Worm (Caenorhabditis elegans) whole organism, L4 larva: Measurements from ENCODE around the gene T22F7.4.

Source experiments
- ZK546.5 ChIP-seq, 2 experiments: sonication (generic microtip); optimal IDR thresholded peaks; 2 replicates each; lab custom pipeline; 2017; ENCODE audit warnings: missing biosample characterization in 2 of 2, missing genetic modification characterization in 2 of 2
- aly-2 ChIP-seq: sonication (generic microtip); optimal IDR thresholded peaks from 2 replicates; lab custom pipeline; 2018; ENCODE audit warnings: missing biosample characterization, missing genetic modification characterization
- fos-1 ChIP-seq: fragments of 150-350 bp; optimal IDR thresholded peaks from 2 replicates; lab custom pipeline; 2014; ENCODE audit warnings: missing biosample characterization, missing genetic modification characterization
- lin-13 ChIP-seq: fragments of 150-350 bp; optimal IDR thresholded peaks from 2 replicates; lab custom pipeline; 2014; ENCODE audit warnings: missing biosample characterization, missing genetic modification reagents, missing genetic modification characterization
- lin-29 ChIP-seq: fragments of 200-800 bp; sonication (Bioruptor generic); IDR thresholded peaks from 2 replicates; pipeline ENCODE4 v1.3.6; 2022; ENCODE audit warnings: missing genetic modification reagents, missing genetic modification characterization, missing compliant biosample characterization
- lin-39 ChIP-seq: fragments of 150-350 bp; optimal IDR thresholded peaks from 2 replicates; lab custom pipeline; 2014; ENCODE audit warnings: missing biosample characterization, missing genetic modification reagents, missing genetic modification characterization
- nhr-76 ChIP-seq: fragments of 150-350 bp; optimal IDR thresholded peaks from 2 replicates; lab custom pipeline; 2014; ENCODE audit warnings: missing biosample characterization, missing genetic modification characterization
- skn-1 ChIP-seq: fragments of 150-350 bp; optimal IDR thresholded peaks from 2 replicates; lab custom pipeline; 2014; ENCODE audit warnings: missing biosample characterization, missing genetic modification characterization
- snpc-1.2 ChIP-seq: fragments of 200-800 bp; sonication (Bioruptor generic); IDR thresholded peaks from 2 replicates; pipeline ENCODE4 v1.3.6; 2022; ENCODE audit warnings: missing genetic modification reagents, missing genetic modification characterization, missing compliant biosample characterization
- unc-62 ChIP-seq, 3 experiments: fragments of 150-350 bp in 1 of 3; sonication (generic microtip); optimal IDR thresholded peaks in 2 of 3; peaks in 1 of 3; 1 replicate in 1 of 3; 2 replicates in 2 of 3; lab custom pipeline; 2014 to 2017; ENCODE audit warnings: missing biosample characterization in 3 of 3, missing genetic modification characterization in 3 of 3, missing genetic modification reagents in 3 of 3, missing genotype in 1 of 3

ce11 chrIII:523944-524343 lies 2.8 kb downstream of the T22F7.4 start, which contains the start of gene T22F7.3:
- TF ChIP-seq fos-1 (tag; lab: Kevin White, UChicago) (no peak), nhr-76 (no peak), snpc-1.2 (GFP tag; lab: Robert Waterston, UW) (no peak), aly-2 (tag; lab: Kevin White, UChicago) (no peak), lin-29 (GFP tag; lab: Robert Waterston, UW) (no peak), lin-39 (tag; lab: Kevin White, UChicago) (no peak), ZK546.5 (tag; optimal IDR thresholded peaks at IDR 0.05; lab: Kevin White, UChicago) (no peak), unc-62 (GFP tag; optimal IDR thresholded peaks at IDR 0.05 in 1 of 2; lab: Kevin White, UChicago) (peak in 1 of 2 experiments; percentile 6), unc-62 (tag; optimal IDR thresholded peaks at IDR 0.05; lab: Kevin White, UChicago) (no peak), lin-13 (GFP tag; lab: Kevin White, UChicago) (no peak), skn-1 (tag; lab: Kevin White, UChicago) (no peak)
